Fruit fly (Drosophila melanogaster) whole organism, wandering third instar larva: ENCODE data around the gene CG15343.
A peak's percentile ranks its signal among the peaks of the same experiment; 100 is the strongest.

Experiments
- Abd-B ChIP-seq: fragments of >200 bp; optimal IDR thresholded peaks from 2 replicates; lab custom pipeline; 2017; ENCODE audit warnings: missing biosample characterization, missing genetic modification characterization
- CG32264 ChIP-seq: fragments of 200-800 bp; sonication (Bioruptor generic); optimal IDR thresholded peaks from 2 replicates; lab custom pipeline; 2016; ENCODE audit warnings: missing biosample characterization, missing genetic modification characterization
- CG9705 ChIP-seq: fragments of 200-800 bp; sonication (Bioruptor generic); optimal IDR thresholded peaks from 2 replicates; lab custom pipeline; 2018; ENCODE audit warnings: missing biosample characterization, mild to moderate bottlenecking, missing genetic modification characterization
- CrebA ChIP-seq: fragments of 200-800 bp; sonication (Bioruptor generic); optimal IDR thresholded peaks from 2 replicates; lab custom pipeline; 2016; ENCODE audit warnings: missing biosample characterization, mild to moderate bottlenecking, missing genetic modification characterization, borderline replicate concordance
- Dfd ChIP-seq: fragments of >200 bp; optimal IDR thresholded peaks from 2 replicates; lab custom pipeline; 2017; ENCODE audit warnings: missing biosample characterization, missing genetic modification characterization
- Dif ChIP-seq: fragments of 200-275, 200-300 bp; sonication (Bioruptor generic); optimal IDR thresholded peaks from 2 replicates; lab custom pipeline; 2018; ENCODE audit warnings: missing biosample characterization, missing genetic modification characterization; ENCODE audit not compliant: partially characterized antibody
- GATAd ChIP-seq: sonication (Bioruptor generic); optimal IDR thresholded peaks from 2 replicates; lab custom pipeline; 2016; ENCODE audit warnings: missing biosample characterization, missing genetic modification characterization
- HLH106 ChIP-seq: fragments of 200-800 bp; optimal IDR thresholded peaks from 3 replicates; lab custom pipeline; 2019; ENCODE audit warnings: missing biosample characterization, mild to moderate bottlenecking, missing genetic modification characterization, moderate library complexity
- Hnf4 ChIP-seq: fragments of 200-800 bp; sonication (Bioruptor generic); optimal IDR thresholded peaks from 2 replicates; lab custom pipeline; 2016; ENCODE audit warnings: missing biosample characterization, mild to moderate bottlenecking, missing genetic modification characterization
- Hr78 ChIP-seq: fragments of >200 bp; optimal IDR thresholded peaks from 2 replicates; lab custom pipeline; 2017; ENCODE audit warnings: missing biosample characterization, missing genetic modification characterization
- Hr83 ChIP-seq: fragments of 200-300 bp; sonication (Bioruptor generic); optimal IDR thresholded peaks from 2 replicates; lab custom pipeline; 2016; ENCODE audit warnings: missing biosample characterization, mild to moderate bottlenecking, missing genetic modification characterization, moderate library complexity; ENCODE audit not compliant: poor library complexity, severe bottlenecking
- Jra ChIP-seq: sonication (Bioruptor generic); optimal IDR thresholded peaks from 2 replicates; lab custom pipeline; 2016; ENCODE audit warnings: missing biosample characterization, missing genetic modification characterization
- Mio ChIP-seq: sonication (Bioruptor generic); optimal IDR thresholded peaks from 2 replicates; lab custom pipeline; 2016; ENCODE audit warnings: missing biosample characterization, missing genetic modification characterization
- Myc ChIP-seq: fragments of >200 bp; optimal IDR thresholded peaks from 2 replicates; lab custom pipeline; 2017
- N ChIP-seq: fragments of >200 bp; optimal IDR thresholded peaks from 2 replicates; lab custom pipeline; 2018; ENCODE audit warnings: missing biosample characterization, missing external identifiers, missing genetic modification characterization
- OdsH ChIP-seq: fragments of 200-800 bp; sonication (Bioruptor generic); optimal IDR thresholded peaks from 2 replicates; lab custom pipeline; 2016; ENCODE audit warnings: missing biosample characterization, mild to moderate bottlenecking, missing genetic modification characterization
- Rel ChIP-seq, 2 experiments: fragments of 200-800 bp; sonication (Bioruptor generic) in 1 of 2; optimal IDR thresholded peaks; 2 replicates in 1 of 2; 3 replicates in 1 of 2; lab custom pipeline; 2016 to 2019; ENCODE audit warnings: mild to moderate bottlenecking in 2 of 2, missing biosample characterization in 2 of 2, missing genetic modification characterization in 2 of 2, moderate library complexity in 1 of 2
- Sp1 ChIP-seq: fragments of 200-800 bp; sonication (Bioruptor generic); optimal IDR thresholded peaks from 3 replicates; lab custom pipeline; 2019; ENCODE audit warnings: missing biosample characterization, mild to moderate bottlenecking, missing genetic modification characterization, moderate library complexity
- Vsx2 ChIP-seq: fragments of 200-300, 225-300 bp; sonication (Bioruptor generic); optimal IDR thresholded peaks from 2 replicates; lab custom pipeline; 2018; ENCODE audit warnings: missing biosample characterization, missing genetic modification characterization; ENCODE audit not compliant: partially characterized antibody
- br ChIP-seq: fragments of 200-800 bp; sonication (Bioruptor generic); optimal IDR thresholded peaks from 2 replicates; lab custom pipeline; 2016; ENCODE audit warnings: missing biosample characterization, missing genetic modification characterization
- brk ChIP-seq: fragments of 200-800 bp; sonication (Bioruptor generic); optimal IDR thresholded peaks from 2 replicates; lab custom pipeline; 2016; ENCODE audit warnings: missing biosample characterization, mild to moderate bottlenecking, missing genetic modification characterization
- dl ChIP-seq, 2 experiments: fragments of 175-275, 200-275 bp in 1 of 2; fragments of 200-275 bp in 1 of 2; sonication (Bioruptor generic); optimal IDR thresholded peaks; lab custom pipeline; 2018; ENCODE audit warnings: mild to moderate bottlenecking in 2 of 2, missing biosample characterization in 2 of 2, missing genetic modification characterization in 2 of 2, moderate library complexity in 2 of 2; ENCODE audit not compliant: partially characterized antibody in 2 of 2, insufficient read depth in 1 of 2
- dmrt93B ChIP-seq: fragments of 200-800 bp; sonication (Bioruptor generic); optimal IDR thresholded peaks from 2 replicates; lab custom pipeline; 2018; ENCODE audit warnings: missing biosample characterization, mild to moderate bottlenecking, missing genetic modification characterization
- dsf ChIP-seq: sonication (Bioruptor generic); optimal IDR thresholded peaks from 2 replicates; lab custom pipeline; 2016; ENCODE audit warnings: missing biosample characterization, missing genetic modification characterization, borderline replicate concordance
- ey ChIP-seq: fragments of 200-800 bp; sonication (Bioruptor generic); optimal IDR thresholded peaks from 2 replicates; lab custom pipeline; 2016; ENCODE audit warnings: missing biosample characterization, missing genetic modification characterization
- foxo ChIP-seq, 2 experiments: fragments of 200-800 bp; sonication (Bioruptor generic); optimal IDR thresholded peaks; 2 replicates in 1 of 2; 3 replicates in 1 of 2; lab custom pipeline; 2016 to 2017; ENCODE audit warnings: missing biosample characterization in 2 of 2, missing genetic modification characterization in 2 of 2
- fru ChIP-seq: fragments of 200-800 bp; sonication (Bioruptor generic); optimal IDR thresholded peaks from 3 replicates; lab custom pipeline; 2016; ENCODE audit warnings: missing biosample characterization, mild to moderate bottlenecking, missing genetic modification characterization
- h ChIP-seq: fragments of 200-800 bp; sonication (Bioruptor generic); optimal IDR thresholded peaks from 3 replicates; lab custom pipeline; 2016; ENCODE audit warnings: missing biosample characterization, mild to moderate bottlenecking, missing genetic modification characterization
- jim ChIP-seq: fragments of 175-275, 200-325 bp; sonication (Bioruptor generic); optimal IDR thresholded peaks from 2 replicates; lab custom pipeline; 2016; ENCODE audit warnings: missing biosample characterization, mild to moderate bottlenecking, missing genetic modification characterization
- lola ChIP-seq: fragments of >200 bp; optimal IDR thresholded peaks from 2 replicates; lab custom pipeline; 2017; ENCODE audit warnings: missing biosample characterization, missing genetic modification characterization
- pan ChIP-seq: fragments of >200 bp; optimal IDR thresholded peaks from 2 replicates; lab custom pipeline; 2017
- psq ChIP-seq: fragments of 200-800 bp; sonication (Bioruptor generic); optimal IDR thresholded peaks from 3 replicates; lab custom pipeline; 2017; ENCODE audit warnings: missing biosample characterization, mild to moderate bottlenecking, missing genetic modification characterization, moderate library complexity
- rgr ChIP-seq: fragments of 200-800 bp; sonication (Bioruptor generic); optimal IDR thresholded peaks from 3 replicates; lab custom pipeline; 2016; ENCODE audit warnings: missing biosample characterization, mild to moderate bottlenecking, missing genetic modification characterization
- sage ChIP-seq: fragments of 200-800 bp; sonication (Bioruptor generic); optimal IDR thresholded peaks from 2 replicates; lab custom pipeline; 2016; ENCODE audit warnings: missing biosample characterization, mild to moderate bottlenecking, missing genetic modification characterization
- sv ChIP-seq: fragments of 200-800 bp; sonication (Bioruptor generic); optimal IDR thresholded peaks from 3 replicates; lab custom pipeline; 2016; ENCODE audit warnings: missing biosample characterization, missing genetic modification characterization
- tai ChIP-seq: sonication (Bioruptor generic); optimal IDR thresholded peaks from 2 replicates; lab custom pipeline; 2016; ENCODE audit warnings: missing biosample characterization, missing genetic modification characterization
- usp ChIP-seq: fragments of >200 bp; optimal IDR thresholded peaks from 2 replicates; lab custom pipeline; 2017; ENCODE audit warnings: missing biosample characterization, missing genetic modification characterization
- woc ChIP-seq: sonication (Bioruptor generic); optimal IDR thresholded peaks from 2 replicates; lab custom pipeline; 2016; ENCODE audit warnings: missing biosample characterization, mild to moderate bottlenecking, missing genetic modification characterization

Gene CG15343

dm6 chrX:8258281-8258802 lies 15.3 kb downstream of the CG15343 start:
- no peak for TF ChIP-seq fru (GFP tag; lab: Kevin White, UChicago)
- TF ChIP-seq ey (GFP tag; lab: Kevin White, UChicago), result no peak
- peak in 1 of 2 experiments; percentile 12 for TF ChIP-seq foxo (GFP tag; optimal IDR thresholded peaks at IDR 0.05; lab: Kevin White, UChicago)
- no peak for TF ChIP-seq usp (GFP tag; lab: Kevin White, UChicago)

dm6 chrX:8254739-8255326 lies 18.8 kb downstream of the CG15343 start:
- TF ChIP-seq CG9705 (GFP tag; lab: Kevin White, UChicago) (no peak), Dif (GFP tag; lab: Kevin White, UChicago) (no peak), dmrt93B (no peak), CG32264 (no peak), sage (GFP tag; lab: Kevin White, UChicago) (no peak), ey (GFP tag; lab: Kevin White, UChicago) (peak; percentile 24), rgr (GFP tag; lab: Kevin White, UChicago) (no peak), Myc (lab: Kevin White, UChicago) (no peak), Dfd (GFP tag; lab: Kevin White, UChicago) (no peak), woc (no peak), Sp1 (no peak), h (GFP tag; lab: Kevin White, UChicago) (peak; percentile 22), GATAd (no peak), Abd-B (GFP tag; lab: Kevin White, UChicago) (no peak), lola (GFP tag; lab: Kevin White, UChicago) (no peak), fru (GFP tag; lab: Kevin White, UChicago) (peak; percentile 55), dl (GFP tag; optimal IDR thresholded peaks at IDR 0.05; lab: Kevin White, UChicago; ENCODE audit: insufficient read depth in 1 of 2, partially characterized antibody in 2 of 2) (no peak), jim (no peak), sv (GFP tag; lab: Kevin White, UChicago) (no peak), CrebA (GFP tag; lab: Kevin White, UChicago) (no peak), HLH106 (tag; lab: Kevin White, UChicago) (no peak), Hr83 (GFP tag; lab: Kevin White, UChicago) (no peak), psq (GFP tag; lab: Kevin White, UChicago) (no peak), usp (GFP tag; lab: Kevin White, UChicago) (no peak), Jra (no peak), br (GFP tag; lab: Kevin White, UChicago) (peak; percentile 14), Hnf4 (GFP tag; lab: Kevin White, UChicago) (no peak), Hr78 (GFP tag; lab: Kevin White, UChicago) (no peak), OdsH (no peak), Mio (GFP tag; lab: Kevin White, UChicago) (no peak), pan (no peak), Rel (GFP tag; optimal IDR thresholded peaks at IDR 0.05; lab: Kevin White, UChicago) (no peak), Rel (tag; optimal IDR thresholded peaks at IDR 0.05; lab: Kevin White, UChicago) (no peak), dsf (GFP tag; lab: Kevin White, UChicago) (no peak), brk (no peak), tai (GFP tag; lab: Kevin White, UChicago) (no peak), Vsx2 (GFP tag; lab: Kevin White, UChicago) (no peak), foxo (GFP tag; optimal IDR thresholded peaks at IDR 0.05; lab: Kevin White, UChicago) (peak in 1 of 2 experiments; percentile 33), N (no peak)
